Fruit fly (Drosophila melanogaster) whole organism, embryonic: ENCODE results near the gene CG7739.
A peak's percentile ranks its signal among the peaks of the same experiment; 100 is the strongest.

Experiments
- Bgb ChIP-seq: fragments of 200-800 bp; sonication (Bioruptor generic); IDR thresholded peaks from 2 replicates; pipeline ENCODE4 v1.3.6; 2022; ENCODE audit warnings: missing biosample characterization, missing genetic modification characterization; ENCODE audit not compliant: partially characterized antibody
- CG10147 ChIP-seq: fragments of 200-800 bp; sonication (Bioruptor generic); optimal IDR thresholded peaks from 2 replicates; lab custom pipeline; 2019; ENCODE audit warnings: missing biosample characterization, mild to moderate bottlenecking, missing genetic modification characterization, moderate library complexity
- CG10462 ChIP-seq: fragments of 200-800 bp; sonication (Bioruptor generic); optimal IDR thresholded peaks from 2 replicates; lab custom pipeline; 2016; ENCODE audit warnings: missing biosample characterization, missing genetic modification characterization
- CG11723 ChIP-seq: fragments of 200-800 bp; sonication (Bioruptor generic); optimal IDR thresholded peaks from 2 replicates; lab custom pipeline; 2017; ENCODE audit warnings: missing biosample characterization, mild to moderate bottlenecking, missing genetic modification characterization
- CG12769 ChIP-seq: fragments of 200-800 bp; sonication (Bioruptor generic); optimal IDR thresholded peaks from 2 replicates; lab custom pipeline; 2019; ENCODE audit warnings: missing biosample characterization, mild to moderate bottlenecking, missing genetic modification characterization, moderate library complexity
- CG14014 ChIP-seq: fragments of 200-800 bp; sonication (Bioruptor generic); IDR thresholded peaks from 2 replicates; pipeline ENCODE4 v1.3.6; 2022; ENCODE audit warnings: missing biosample characterization, missing genetic modification characterization
- CG15269 ChIP-seq: fragments of 200-800 bp; sonication (Bioruptor generic); optimal IDR thresholded peaks from 2 replicates; lab custom pipeline; 2018; ENCODE audit warnings: missing biosample characterization, mild to moderate bottlenecking, missing genetic modification characterization, moderate library complexity
- CG16813 ChIP-seq: fragments of 200-800 bp; sonication (Bioruptor generic); IDR thresholded peaks from 3 replicates; pipeline ENCODE4 v1.3.6; 2022; ENCODE audit warnings: missing biosample characterization, missing genetic modification characterization; ENCODE audit not compliant: partially characterized antibody
- CG16815 ChIP-seq: fragments of 200-800 bp; sonication (Bioruptor generic); optimal IDR thresholded peaks from 3 replicates; lab custom pipeline; 2017; ENCODE audit warnings: missing biosample characterization, mild to moderate bottlenecking, missing genetic modification characterization
- CG30403 ChIP-seq: fragments of 200-800 bp; sonication (Bioruptor generic); optimal IDR thresholded peaks from 3 replicates; lab custom pipeline; 2016; ENCODE audit warnings: missing biosample characterization, missing genetic modification characterization
- CG32772 ChIP-seq: fragments of 200-800 bp; sonication (Bioruptor generic); IDR thresholded peaks from 2 replicates; pipeline ENCODE4 v1.3.6; 2022; ENCODE audit warnings: missing biosample characterization, missing genetic modification characterization
- CG3838 ChIP-seq: fragments of 200-800 bp; sonication (Bioruptor generic); optimal IDR thresholded peaks from 3 replicates; lab custom pipeline; 2016; ENCODE audit warnings: missing biosample characterization, missing genetic modification characterization
- CG4328 ChIP-seq: fragments of 200-800 bp; sonication (Bioruptor generic); optimal IDR thresholded peaks from 3 replicates; lab custom pipeline; 2017; ENCODE audit warnings: missing biosample characterization, missing genetic modification reagents, missing genetic modification characterization
- CG4617 ChIP-seq: fragments of 200-800 bp; sonication (Bioruptor generic); optimal IDR thresholded peaks from 3 replicates; lab custom pipeline; 2016; ENCODE audit warnings: missing biosample characterization, missing genetic modification characterization, borderline replicate concordance
- CG4854 ChIP-seq: fragments of 200-800 bp; sonication (Bioruptor generic); optimal IDR thresholded peaks from 2 replicates; lab custom pipeline; 2016; ENCODE audit warnings: missing biosample characterization, missing genetic modification characterization, inconsistent platforms
- CG6654 ChIP-seq: fragments of 200-800 bp; sonication (Bioruptor generic); optimal IDR thresholded peaks from 2 replicates; lab custom pipeline; 2017; ENCODE audit warnings: missing biosample characterization, mild to moderate bottlenecking, missing genetic modification characterization
- CG6765 ChIP-seq: fragments of 200-800 bp; sonication (Bioruptor generic); optimal IDR thresholded peaks from 3 replicates; lab custom pipeline; 2017; ENCODE audit warnings: missing biosample characterization, mild to moderate bottlenecking, missing genetic modification characterization
- D ChIP-seq, 2 experiments: fragments of 200-800 bp in 1 of 2; fragments of >200 bp in 1 of 2; sonication (Bioruptor generic) in 1 of 2; optimal IDR thresholded peaks; 2 replicates in 1 of 2; 3 replicates in 1 of 2; lab custom pipeline; 2017; ENCODE audit warnings: mild to moderate bottlenecking in 1 of 2, missing biosample characterization in 1 of 2, missing genetic modification characterization in 1 of 2, missing genetic modification reagents in 1 of 2
- D19A ChIP-seq: fragments of 200-800 bp; optimal IDR thresholded peaks from 3 replicates; lab custom pipeline; 2019; ENCODE audit warnings: missing biosample characterization, mild to moderate bottlenecking, missing genetic modification characterization, moderate library complexity
- Doc3 ChIP-seq: fragments of 200-800 bp; sonication (Bioruptor generic); IDR thresholded peaks from 3 replicates; pipeline ENCODE4 v1.3.6; 2022; ENCODE audit warnings: missing biosample characterization, missing genetic modification characterization; ENCODE audit not compliant: partially characterized antibody
- Dp ChIP-seq: fragments of 200-800 bp; sonication (Bioruptor generic); optimal IDR thresholded peaks from 2 replicates; lab custom pipeline; 2018; ENCODE audit warnings: missing biosample characterization, mild to moderate bottlenecking, missing genetic modification characterization, moderate library complexity
- ERR ChIP-seq: fragments of 200-800 bp; sonication (Bioruptor generic); optimal IDR thresholded peaks from 2 replicates; lab custom pipeline; 2016; ENCODE audit warnings: missing biosample characterization, missing genetic modification characterization
- Fer2 ChIP-seq: fragments of 200-800 bp; sonication (Bioruptor generic); optimal IDR thresholded peaks from 2 replicates; lab custom pipeline; 2018; ENCODE audit warnings: missing biosample characterization, mild to moderate bottlenecking, missing genetic modification characterization, moderate library complexity
- H2.0 ChIP-seq: fragments of 200-800 bp; sonication (Bioruptor generic); IDR thresholded peaks from 2 replicates; pipeline ENCODE4 v1.3.6; 2022; ENCODE audit warnings: missing biosample characterization, missing genetic modification characterization
- HmgD ChIP-seq: fragments of 200-800 bp; sonication (Bioruptor generic); optimal IDR thresholded peaks from 3 replicates; lab custom pipeline; 2016; ENCODE audit warnings: missing biosample characterization, missing genetic modification characterization
- Hr39 ChIP-seq: fragments of >200 bp; optimal IDR thresholded peaks from 2 replicates; lab custom pipeline; 2017
- MBD-R2 ChIP-seq: fragments of 200-800 bp; sonication (Bioruptor generic); IDR thresholded peaks from 2 replicates; pipeline ENCODE4 v1.3.6; 2022; ENCODE audit warnings: missing biosample characterization, missing genetic modification characterization
- NfI ChIP-seq: fragments of 200-800 bp; sonication (Bioruptor generic); optimal IDR thresholded peaks from 3 replicates; lab custom pipeline; 2018; ENCODE audit warnings: missing biosample characterization, mild to moderate bottlenecking, missing genetic modification characterization, moderate library complexity
- Opbp ChIP-seq: fragments of 200-800 bp; sonication (Bioruptor generic); IDR thresholded peaks from 3 replicates; pipeline ENCODE4 v1.3.6; 2022; ENCODE audit warnings: missing biosample characterization, missing genetic modification characterization; ENCODE audit not compliant: partially characterized antibody
- Optix ChIP-seq: fragments of 200-800 bp; sonication (Bioruptor generic); IDR thresholded peaks from 3 replicates; pipeline ENCODE4 v1.3.6; 2022; ENCODE audit warnings: missing biosample characterization, missing genetic modification characterization
- Poxn ChIP-seq: fragments of 200-800 bp; sonication (Bioruptor generic); IDR thresholded peaks from 2 replicates; pipeline ENCODE4 v1.3.6; 2022; ENCODE audit warnings: missing biosample characterization, missing genetic modification characterization
- Scr ChIP-seq: fragments of 200-800 bp; sonication (Bioruptor generic); IDR thresholded peaks from 2 replicates; pipeline ENCODE4 v1.3.6; 2022; ENCODE audit warnings: missing biosample characterization, missing genetic modification characterization; ENCODE audit not compliant: partially characterized antibody
- bbx ChIP-seq: fragments of 200-800 bp; sonication (Bioruptor generic); IDR thresholded peaks from 2 replicates; pipeline ENCODE4 v1.3.6; 2022; ENCODE audit warnings: missing biosample characterization, missing genetic modification characterization; ENCODE audit not compliant: partially characterized antibody
- bigmax ChIP-seq: fragments of 200-800 bp; sonication (Bioruptor generic); optimal IDR thresholded peaks from 2 replicates; lab custom pipeline; 2018; ENCODE audit warnings: missing biosample characterization, mild to moderate bottlenecking, missing genetic modification characterization
- corto ChIP-seq: fragments of 200-800 bp; sonication (Bioruptor generic); optimal IDR thresholded peaks from 2 replicates; lab custom pipeline; 2016; ENCODE audit warnings: missing biosample characterization, mild to moderate bottlenecking, missing genetic modification characterization, moderate library complexity
- da ChIP-seq: fragments of 200-800 bp; sonication (Bioruptor generic); optimal IDR thresholded peaks from 2 replicates; lab custom pipeline; 2016; ENCODE audit warnings: missing biosample characterization, missing genetic modification characterization
- fu2 ChIP-seq: fragments of 200-800 bp; sonication (Bioruptor generic); optimal IDR thresholded peaks from 2 replicates; lab custom pipeline; 2016; ENCODE audit warnings: missing biosample characterization, missing genetic modification characterization
- inv ChIP-seq: fragments of 200-800 bp; sonication (Bioruptor generic); IDR thresholded peaks from 2 replicates; pipeline ENCODE4 v1.3.6; 2022; ENCODE audit warnings: missing biosample characterization, missing genetic modification characterization; ENCODE audit not compliant: partially characterized antibody
- jigr1 ChIP-seq: fragments of 200-800 bp; sonication (Bioruptor generic); IDR thresholded peaks from 3 replicates; pipeline ENCODE4 v1.3.6; 2022; ENCODE audit warnings: missing biosample characterization, missing genetic modification characterization
- klu ChIP-seq: fragments of 200-800 bp; sonication (Bioruptor generic); IDR thresholded peaks from 2 replicates; pipeline ENCODE4 v1.3.6; 2022; ENCODE audit warnings: missing biosample characterization, missing genetic modification characterization
- pita ChIP-seq: fragments of 200-800 bp; sonication (Bioruptor generic); optimal IDR thresholded peaks from 2 replicates; lab custom pipeline; 2017; ENCODE audit warnings: missing biosample characterization, mild to moderate bottlenecking, missing genetic modification characterization
- sna ChIP-seq: fragments of 200-800 bp; sonication (Bioruptor generic); IDR thresholded peaks from 2 replicates; pipeline ENCODE4 v1.3.6; 2022; ENCODE audit warnings: missing biosample characterization, missing genetic modification characterization; ENCODE audit not compliant: partially characterized antibody
- sug ChIP-seq: fragments of 200-800 bp; optimal IDR thresholded peaks from 2 replicates; lab custom pipeline; 2019; ENCODE audit warnings: missing biosample characterization, mild to moderate bottlenecking, missing genetic modification characterization, moderate library complexity
- tll ChIP-seq, 2 experiments: fragments of 200-800 bp in 1 of 2; fragments of >200 bp in 1 of 2; sonication (Bioruptor generic) in 1 of 2; optimal IDR thresholded peaks; 2 replicates each; lab custom pipeline; 2017 to 2019; ENCODE audit warnings: missing biosample characterization in 2 of 2, missing genetic modification characterization in 2 of 2, mild to moderate bottlenecking in 1 of 2, moderate library complexity in 1 of 2
- twi ChIP-seq: fragments of 200-800 bp; optimal IDR thresholded peaks from 2 replicates; lab custom pipeline; 2019; ENCODE audit warnings: missing biosample characterization, mild to moderate bottlenecking, missing genetic modification characterization, moderate library complexity
- unpg ChIP-seq: fragments of 200-800 bp; sonication (Bioruptor generic); optimal IDR thresholded peaks from 3 replicates; lab custom pipeline; 2018; ENCODE audit warnings: missing biosample characterization, mild to moderate bottlenecking, missing genetic modification characterization, moderate library complexity
- z ChIP-seq: fragments of 200-800 bp; sonication (Bioruptor generic); IDR thresholded peaks from 3 replicates; pipeline ENCODE4 v1.3.6; 2022; ENCODE audit warnings: missing biosample characterization, missing genetic modification characterization
- zen ChIP-seq: fragments of 200-800 bp; sonication (Bioruptor generic); optimal IDR thresholded peaks from 3 replicates; lab custom pipeline; 2018; ENCODE audit warnings: missing biosample characterization, mild to moderate bottlenecking, missing genetic modification characterization, moderate library complexity

CG7739 gene

DNA sequence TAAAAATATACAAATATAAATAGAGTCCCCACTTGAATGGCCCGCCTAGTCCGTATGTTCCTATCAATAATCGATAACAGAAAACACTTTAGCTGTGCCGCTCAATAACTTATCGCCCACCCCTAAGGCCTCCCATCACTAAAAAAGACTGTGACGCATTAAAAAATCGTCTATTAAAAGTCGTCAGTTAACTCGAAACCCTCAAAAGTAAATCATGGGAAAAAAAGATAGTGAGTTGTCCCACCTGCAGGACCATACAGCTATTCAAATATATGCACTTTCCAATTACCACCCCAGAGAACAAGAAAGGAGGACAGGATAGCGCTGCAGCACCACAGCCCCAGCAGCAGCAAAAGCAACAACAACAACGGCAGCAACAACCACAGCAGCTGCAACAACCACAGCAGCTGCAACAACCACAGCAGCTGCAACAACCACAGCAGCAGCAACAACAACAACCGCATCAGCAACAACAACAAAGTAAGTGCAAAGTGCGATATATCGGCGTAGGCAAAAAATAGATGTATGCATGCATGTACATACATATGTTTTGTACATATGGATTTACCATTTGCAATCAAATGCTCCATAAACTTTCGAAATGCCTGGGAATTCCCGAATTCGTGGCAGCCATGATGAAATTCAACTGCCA lies 8.7 kb downstream of the CG7739 start, which contains the start of gene AGO2 (continued):
- TF ChIP-seq klu (no peak), tll (GFP tag; optimal IDR thresholded peaks at IDR 0.05; lab: Kevin White, UChicago) (no peak), CG15269 (tag; lab: Kevin White, UChicago) (no peak), Hr39 (no peak), CG32772 (GFP tag; lab: Robert Waterston, UW) (no peak), Doc3 (GFP tag; lab: Robert Waterston, UW) (peak; percentile 45; the same call in 1 of the 3 replicates), CG4617 (GFP tag; lab: Kevin White, UChicago) (peak; percentile 93), Bgb (GFP tag; lab: Robert Waterston, UW) (peak; percentile 82), CG10147 (GFP tag; lab: Kevin White, UChicago) (peak; percentile 38), Fer2 (tag; lab: Kevin White, UChicago) (no peak), bigmax (GFP tag; lab: Kevin White, UChicago) (no peak), HmgD (GFP tag; lab: Kevin White, UChicago) (peak; percentile 91), Poxn (no peak), ERR (GFP tag; lab: Kevin White, UChicago) (no peak), CG3838 (no peak), CG6654 (no peak), pita (GFP tag; lab: Kevin White, UChicago) (peak; percentile 62), CG4328 (GFP tag; lab: Kevin White, UChicago) (no peak), Opbp (GFP tag; lab: Robert Waterston, UW) (peak; percentile 62; the same call in 2 of the 3 replicates), CG10462 (GFP tag; lab: Kevin White, UChicago) (no peak), CG11723 (GFP tag; lab: Kevin White, UChicago) (no peak), CG12769 (tag; lab: Kevin White, UChicago) (no peak), Scr (peak; percentile 65), zen (tag; lab: Kevin White, UChicago) (no peak), D19A (tag; lab: Kevin White, UChicago) (no peak), Dp (GFP tag; lab: Kevin White, UChicago) (peak; percentile 92), CG6765 (GFP tag; lab: Kevin White, UChicago) (peak; percentile 24), unpg (GFP tag; lab: Kevin White, UChicago) (peak; percentile 6), z (GFP tag; lab: Robert Waterston, UW) (no peak), MBD-R2 (peak; percentile 24; the same call in 1 of the 2 replicates), sug (tag; lab: Kevin White, UChicago) (peak; percentile 9), corto (no peak), inv (GFP tag; lab: Robert Waterston, UW) (peak; percentile 59; the same call in 1 of the 2 replicates), jigr1 (GFP tag; lab: Robert Waterston, UW) (no peak), sna (GFP tag; lab: Robert Waterston, UW) (peak; percentile 60), CG30403 (GFP tag; lab: Kevin White, UChicago) (peak; percentile 21), CG16815 (no peak), D (optimal IDR thresholded peaks at IDR 0.05; lab: Kevin White, UChicago) (no peak), D (GFP tag; optimal IDR thresholded peaks at IDR 0.05; lab: Kevin White, UChicago) (no peak), twi (tag; lab: Kevin White, UChicago) (peak; percentile 53), CG4854 (GFP tag; lab: Kevin White, UChicago) (no peak), da (GFP tag; lab: Kevin White, UChicago) (peak; percentile 62), Optix (GFP tag; lab: Robert Waterston, UW) (no peak), CG14014 (GFP tag; lab: Robert Waterston, UW) (no peak), H2.0 (GFP tag; lab: Robert Waterston, UW) (no peak), bbx (peak; percentile 69), NfI (GFP tag; lab: Kevin White, UChicago) (no peak), CG16813 (GFP tag; lab: Robert Waterston, UW) (peak; percentile 68; the same call in 2 of the 3 replicates), fu2 (GFP tag; lab: Kevin White, UChicago) (peak; percentile 29)
